Worm (Caenorhabditis elegans) whole organism, L3 larva: ENCODE results near the gene pro-1.

ENCODE experiments used
- R02D3.7 ChIP-seq: fragments of 150-350 bp; optimal IDR thresholded peaks from 2 replicates; lab custom pipeline; 2014; ENCODE audit warnings: missing biosample characterization, missing genetic modification characterization
- ZK546.5 ChIP-seq: sonication (generic microtip); optimal IDR thresholded peaks from 2 replicates; lab custom pipeline; 2017; ENCODE audit warnings: missing biosample characterization, missing genetic modification characterization
- aly-2 ChIP-seq: fragments of 150-350 bp; optimal IDR thresholded peaks from 2 replicates; lab custom pipeline; 2014; ENCODE audit warnings: missing biosample characterization, missing genetic modification characterization
- ama-1 ChIP-seq: fragments of 150-350 bp; optimal IDR thresholded peaks from 2 replicates; lab custom pipeline; 2018
- ceh-16 ChIP-seq: sonication (generic microtip); optimal IDR thresholded peaks from 2 replicates; lab custom pipeline; 2017; ENCODE audit warnings: missing biosample characterization, missing genetic modification characterization
- ceh-28 ChIP-seq: fragments of 150-350 bp; optimal IDR thresholded peaks from 2 replicates; lab custom pipeline; 2014; ENCODE audit warnings: missing biosample characterization, missing genetic modification reagents, missing genetic modification characterization
- ceh-9 ChIP-seq: sonication (generic microtip); optimal IDR thresholded peaks from 2 replicates; lab custom pipeline; 2018; ENCODE audit warnings: missing biosample characterization, missing genetic modification characterization
- daf-12 ChIP-seq: fragments of 150-350 bp; optimal IDR thresholded peaks from 2 replicates; lab custom pipeline; 2014; ENCODE audit warnings: missing biosample characterization, missing genetic modification reagents, missing genetic modification characterization
- egl-27 ChIP-seq: sonication (generic microtip); optimal IDR thresholded peaks from 4 replicates; lab custom pipeline; 2017; ENCODE audit warnings: missing biosample characterization, missing genetic modification reagents, missing genetic modification characterization
- egl-5 ChIP-seq: fragments of 150-350 bp; optimal IDR thresholded peaks from 2 replicates; lab custom pipeline; 2017; ENCODE audit warnings: missing biosample characterization, missing genetic modification reagents, missing genetic modification characterization, inconsistent platforms
- elt-1 ChIP-seq: fragments of 150-350 bp; optimal IDR thresholded peaks from 2 replicates; lab custom pipeline; 2014; ENCODE audit warnings: missing biosample characterization, missing genetic modification characterization
- elt-2 ChIP-seq: sonication (generic microtip); optimal IDR thresholded peaks from 2 replicates; lab custom pipeline; 2016; ENCODE audit warnings: missing genetic modification reagents, mild to moderate bottlenecking, missing genetic modification characterization, missing compliant biosample characterization
- elt-3 ChIP-seq, 3 experiments: fragments of 150-350 bp in 1 of 3; sonication (generic microtip) in 2 of 3; optimal IDR thresholded peaks; 2 replicates in 2 of 3; 4 replicates in 1 of 3; lab custom pipeline; 2014 to 2017; ENCODE audit warnings: missing biosample characterization in 3 of 3, missing genetic modification characterization in 3 of 3
- eor-1 ChIP-seq, 2 experiments: fragments of 150-350 bp; optimal IDR thresholded peaks; 2 replicates each; lab custom pipeline; 2014 to 2018; ENCODE audit warnings: missing biosample characterization in 2 of 2, missing genetic modification characterization in 2 of 2
- fkh-10 ChIP-seq: sonication (generic microtip); optimal IDR thresholded peaks from 2 replicates; lab custom pipeline; 2017; ENCODE audit warnings: missing biosample characterization, missing genetic modification reagents, missing genetic modification characterization
- fkh-2 ChIP-seq: fragments of 150-350 bp; optimal IDR thresholded peaks from 2 replicates; lab custom pipeline; 2014; ENCODE audit warnings: missing biosample characterization, missing genetic modification reagents, missing genetic modification characterization
- fos-1 ChIP-seq: fragments of 150-350 bp; optimal IDR thresholded peaks from 2 replicates; lab custom pipeline; 2014; ENCODE audit warnings: missing biosample characterization, missing genetic modification characterization
- hmg-11 ChIP-seq: sonication (generic microtip); optimal IDR thresholded peaks from 2 replicates; lab custom pipeline; 2016; ENCODE audit warnings: missing genetic modification characterization, missing compliant biosample characterization
- jun-1 ChIP-seq: fragments of 150-350 bp; optimal IDR thresholded peaks from 2 replicates; lab custom pipeline; 2014; ENCODE audit warnings: missing biosample characterization, missing genetic modification reagents, missing genetic modification characterization
- lin-15B ChIP-seq: fragments of 150-350 bp; optimal IDR thresholded peaks from 2 replicates; lab custom pipeline; 2014; ENCODE audit warnings: missing biosample characterization, missing genetic modification characterization
- lin-39 ChIP-seq: fragments of 150-350 bp; optimal IDR thresholded peaks from 2 replicates; lab custom pipeline; 2018; ENCODE audit warnings: missing biosample characterization, missing genetic modification reagents, missing genetic modification characterization
- lsy-12 ChIP-seq: sonication (generic microtip); optimal IDR thresholded peaks from 2 replicates; lab custom pipeline; 2016; ENCODE audit warnings: mild to moderate bottlenecking, missing genetic modification characterization, missing compliant biosample characterization
- mdl-1 ChIP-seq: fragments of 150-350 bp; optimal IDR thresholded peaks from 2 replicates; lab custom pipeline; 2014; ENCODE audit warnings: missing biosample characterization, missing genetic modification characterization
- mml-1 ChIP-seq: fragments of 150-350 bp; sonication (generic microtip); optimal IDR thresholded peaks from 3 replicates; lab custom pipeline; 2014; ENCODE audit warnings: missing biosample characterization, missing genetic modification characterization
- nfya-1 ChIP-seq: sonication (generic microtip); optimal IDR thresholded peaks from 2 replicates; lab custom pipeline; 2017; ENCODE audit warnings: missing genetic modification characterization, mild to moderate bottlenecking, missing compliant biosample characterization, antibody characterized with exemption, moderate library complexity; ENCODE audit not compliant: insufficient read depth
- nhr-11 ChIP-seq: fragments of 150-350 bp; optimal IDR thresholded peaks from 2 replicates; lab custom pipeline; 2014; ENCODE audit warnings: missing biosample characterization, missing genetic modification characterization
- nhr-12 ChIP-seq: fragments of 150-350 bp; optimal IDR thresholded peaks from 2 replicates; lab custom pipeline; 2014; ENCODE audit warnings: missing biosample characterization, missing genetic modification characterization
- nhr-23 ChIP-seq: fragments of 150-350 bp; optimal IDR thresholded peaks from 2 replicates; lab custom pipeline; 2014; ENCODE audit warnings: missing biosample characterization, missing genetic modification reagents, missing genetic modification characterization
- nhr-237 ChIP-seq: fragments of 150-350 bp; optimal IDR thresholded peaks from 2 replicates; lab custom pipeline; 2014; ENCODE audit warnings: missing biosample characterization, missing genetic modification characterization
- nhr-25 ChIP-seq: sonication (generic microtip); optimal IDR thresholded peaks from 2 replicates; lab custom pipeline; 2017; ENCODE audit warnings: missing biosample characterization, missing genetic modification characterization
- nhr-43 ChIP-seq: sonication (generic microtip); optimal IDR thresholded peaks from 2 replicates; lab custom pipeline; 2016; ENCODE audit warnings: mild to moderate bottlenecking, missing genetic modification characterization, missing compliant biosample characterization; ENCODE audit not compliant: poor library complexity, severe bottlenecking
- nhr-67 ChIP-seq: fragments of 150-350 bp; optimal IDR thresholded peaks from 2 replicates; lab custom pipeline; 2014; ENCODE audit warnings: missing biosample characterization, missing genetic modification characterization
- pha-4 ChIP-seq: fragments of 150-350 bp; optimal IDR thresholded peaks from 2 replicates; lab custom pipeline; 2014; ENCODE audit warnings: missing biosample characterization, missing genetic modification reagents, missing genetic modification characterization
- pqm-1 ChIP-seq: fragments of 150-350 bp; optimal IDR thresholded peaks from 2 replicates; lab custom pipeline; 2017; ENCODE audit warnings: missing biosample characterization, missing genetic modification characterization, inconsistent platforms
- skn-1 ChIP-seq: fragments of 150-350 bp; optimal IDR thresholded peaks from 2 replicates; lab custom pipeline; 2014; ENCODE audit warnings: missing biosample characterization, missing genetic modification characterization
- tbx-2 ChIP-seq: sonication (generic microtip); optimal IDR thresholded peaks from 2 replicates; lab custom pipeline; 2016; ENCODE audit warnings: mild to moderate bottlenecking, missing genetic modification characterization, missing compliant biosample characterization
- unc-39 ChIP-seq: sonication (generic microtip); optimal IDR thresholded peaks from 4 replicates; lab custom pipeline; 2017; ENCODE audit warnings: missing biosample characterization, missing genetic modification characterization
- unc-62 ChIP-seq: fragments of 150-350 bp; sonication (generic microtip); optimal IDR thresholded peaks from 4 replicates; lab custom pipeline; 2014; ENCODE audit warnings: missing biosample characterization, missing genetic modification reagents, missing genetic modification characterization
- zag-1 ChIP-seq: fragments of 150-350 bp; optimal IDR thresholded peaks from 2 replicates; lab custom pipeline; 2014; ENCODE audit warnings: missing biosample characterization, missing genetic modification characterization
- ztf-11 ChIP-seq: fragments of 150-350 bp; optimal IDR thresholded peaks from 2 replicates; lab custom pipeline; 2014; ENCODE audit warnings: missing biosample characterization, missing genetic modification characterization

Gene pro-1

ce11 chrII:10502491-10503063 lies 39.2 kb downstream of the pro-1 start, which contains the start of gene myrf-1 (continued):
- TF ChIP-seq nhr-12: no peak
- peak in 2 of 3 experiments; percentile 18 to 35 for TF ChIP-seq elt-3 (tag; optimal IDR thresholded peaks at IDR 0.05; lab: Kevin White, UChicago)
- TF ChIP-seq egl-27 (tag; lab: Kevin White, UChicago): no peak
- no peak for TF ChIP-seq daf-12 (tag; lab: Kevin White, UChicago)

- TF ChIP-seq egl-27 (tag; lab: Kevin White, UChicago): no peak
- peak; percentile 50 for TF ChIP-seq lin-39
- TF ChIP-seq lin-15B (tag; lab: Kevin White, UChicago): peak; percentile 52
- TF ChIP-seq nhr-23 (tag; lab: Kevin White, UChicago): peak; percentile 55
- no peak for TF ChIP-seq fkh-2 (tag; lab: Kevin White, UChicago)
- TF ChIP-seq nfya-1: peak; percentile 79
- TF ChIP-seq hmg-11: peak; percentile 51
- peak; percentile 59 for TF ChIP-seq elt-1
- peak; percentile 9 for TF ChIP-seq pha-4 (tag; lab: Kevin White, UChicago)
- no peak for TF ChIP-seq nhr-12
- peak; percentile 51 for TF ChIP-seq egl-5
- TF ChIP-seq mdl-1 (tag; lab: Kevin White, UChicago): peak; percentile 39
- TF ChIP-seq nhr-25 (tag; lab: Kevin White, UChicago): peak; percentile 83
- no peak for TF ChIP-seq jun-1
- no peak for TF ChIP-seq zag-1 (tag; lab: Kevin White, UChicago)
- peak; percentile 22 for TF ChIP-seq R02D3.7 (tag; lab: Kevin White, UChicago)
- TF ChIP-seq nhr-11: no peak
- peak; percentile 38 for TF ChIP-seq pqm-1 (tag; lab: Kevin White, UChicago)
- TF ChIP-seq elt-3 (tag; optimal IDR thresholded peaks at IDR 0.05; lab: Kevin White, UChicago): no peak
- no peak for TF ChIP-seq eor-1 (tag; optimal IDR thresholded peaks at IDR 0.05; lab: Kevin White, UChicago)
- TF ChIP-seq unc-62 (GFP tag; lab: Kevin White, UChicago): peak; percentile 77
- peak; percentile 67 for TF ChIP-seq ama-1 (lab: Kevin White, UChicago)
- TF ChIP-seq aly-2: no peak
- TF ChIP-seq lsy-12 (tag; lab: Kevin White, UChicago): peak; percentile 46
- no peak for TF ChIP-seq ceh-16 (tag; lab: Kevin White, UChicago)
- peak; percentile 74 for TF ChIP-seq nhr-43 (tag; lab: Kevin White, UChicago)
- TF ChIP-seq skn-1: peak; percentile 69
- peak; percentile 30 for TF ChIP-seq ceh-28 (tag; lab: Kevin White, UChicago)
These were observed 40.2 kb downstream of the pro-1 start for ce11 chrII:10501578-10501977.

ce11 chrII:10500674-10501073 lies 41.1 kb downstream of the pro-1 start:
- peak; percentile 76 for TF ChIP-seq nhr-25 (tag; lab: Kevin White, UChicago)
- TF ChIP-seq nhr-23 (tag; lab: Kevin White, UChicago): peak; percentile 82
- peak in 1 of 3 experiments; percentile 16 for TF ChIP-seq elt-3 (tag; optimal IDR thresholded peaks at IDR 0.05; lab: Kevin White, UChicago)
- no peak for TF ChIP-seq unc-39 (tag; lab: Kevin White, UChicago)
- no peak for TF ChIP-seq lin-15B (tag; lab: Kevin White, UChicago)

ce11 chrII:10495912-10496311 lies 45.9 kb downstream of the pro-1 start, which contains the start of gene ZK666.12:
Gene ZK666.12, plus strand, starts transcription at chrII:10496212.
- TF ChIP-seq ztf-11: no peak
- TF ChIP-seq elt-1: no peak
- no peak for TF ChIP-seq tbx-2 (tag; lab: Kevin White, UChicago)
- no peak for TF ChIP-seq nhr-237 (tag; lab: Kevin White, UChicago)
- TF ChIP-seq ceh-9 (tag; lab: Kevin White, UChicago): no peak
- no peak for TF ChIP-seq elt-2 (tag; lab: Kevin White, UChicago)
- no peak for TF ChIP-seq unc-62 (GFP tag; lab: Kevin White, UChicago)
- TF ChIP-seq jun-1: no peak
- TF ChIP-seq fkh-10 (GFP tag; lab: Kevin White, UChicago): no peak
- TF ChIP-seq nhr-23 (tag; lab: Kevin White, UChicago): no peak
- TF ChIP-seq nhr-67 (tag; lab: Kevin White, UChicago): no peak
- TF ChIP-seq ZK546.5 (tag; lab: Kevin White, UChicago): no peak
- no peak for TF ChIP-seq nfya-1
- TF ChIP-seq mml-1 (tag; lab: Kevin White, UChicago): no peak
- TF ChIP-seq fos-1 (tag; lab: Kevin White, UChicago): no peak
- no peak for TF ChIP-seq lin-15B (tag; lab: Kevin White, UChicago)
- TF ChIP-seq aly-2: no peak
- TF ChIP-seq elt-3 (tag; optimal IDR thresholded peaks at IDR 0.05; lab: Kevin White, UChicago): no peak
